Worm (Caenorhabditis elegans) whole organism, midembryonic: Measurements from ENCODE around the gene epic-3.

Source experiments
- T22C8.4 ChIP-seq: fragments of 200-800 bp; sonication (Bioruptor generic); IDR thresholded peaks from 2 replicates; pipeline ENCODE4 v1.3.6; 2022; ENCODE audit warnings: missing genetic modification characterization, missing compliant biosample characterization
- cog-1 ChIP-seq: sonication (generic microtip); optimal IDR thresholded peaks from 2 replicates; lab custom pipeline; 2016; ENCODE audit warnings: missing genetic modification characterization, missing compliant biosample characterization
- flt-1 ChIP-seq: fragments of 200-800 bp; sonication (Bioruptor generic); IDR thresholded peaks from 2 replicates; pipeline ENCODE4 v1.3.6; 2022; ENCODE audit warnings: missing genetic modification characterization, missing compliant biosample characterization
- klf-2 ChIP-seq: fragments of 200-800 bp; sonication (Bioruptor generic); conservative IDR thresholded peaks from 2 replicates; pipeline ENCODE4 v1.3.6; 2022; ENCODE audit warnings: missing genetic modification reagents, missing genetic modification characterization, missing compliant biosample characterization
- med-1 ChIP-seq: sonication (generic microtip); optimal IDR thresholded peaks from 2 replicates; lab custom pipeline; 2017; ENCODE audit warnings: missing genetic modification characterization, mild to moderate bottlenecking, missing compliant biosample characterization, antibody characterized with exemption, missing genetic modification reagents; ENCODE audit not compliant: insufficient read depth
- ref-1 ChIP-seq: fragments of 200-800 bp; sonication (Bioruptor generic); conservative IDR thresholded peaks from 2 replicates; pipeline ENCODE4 v1.3.6; 2022; ENCODE audit warnings: missing genetic modification reagents, missing genetic modification characterization, missing compliant biosample characterization
- tab-1 ChIP-seq: fragments of 200-800 bp; sonication (Bioruptor generic); IDR thresholded peaks from 2 replicates; pipeline ENCODE4 v1.3.6; 2022; ENCODE audit warnings: missing genetic modification characterization, missing compliant biosample characterization
- ztf-23 ChIP-seq: fragments of 200-800 bp; sonication (Bioruptor generic); IDR thresholded peaks from 2 replicates; pipeline ENCODE4 v1.3.6; 2022; ENCODE audit warnings: missing genetic modification reagents, missing genetic modification characterization, missing compliant biosample characterization
- ztf-29 ChIP-seq: fragments of 200-800 bp; sonication (Bioruptor generic); IDR thresholded peaks from 2 replicates; pipeline ENCODE4 v1.3.6; 2022; ENCODE audit warnings: missing genetic modification reagents, missing genetic modification characterization, missing compliant biosample characterization

DNA sequence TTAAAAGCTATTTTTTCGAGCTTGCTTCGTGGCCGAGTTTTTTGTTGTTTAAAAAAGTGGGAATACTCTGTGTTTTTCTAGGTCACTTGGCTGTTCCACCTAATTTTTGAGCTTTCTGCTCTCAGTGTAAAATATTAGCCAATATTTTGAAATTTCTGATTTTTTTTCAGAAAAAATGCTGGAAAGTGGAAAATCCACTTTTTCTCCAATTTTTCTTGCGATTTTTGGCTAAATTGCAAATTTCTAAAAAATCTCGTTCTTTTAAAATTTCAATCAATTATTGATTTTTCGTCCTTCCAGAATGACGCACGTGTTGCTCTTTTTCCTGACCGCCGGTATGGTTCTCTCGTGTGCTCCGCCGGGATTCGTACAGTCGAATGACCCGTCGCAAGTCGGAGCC lies 17.2 kb downstream of the epic-3 start, which contains the start of gene K08D12.4:
- TF ChIP-seq flt-1 (GFP tag; lab: Robert Waterston, UW) (no peak), ref-1 (no peak), klf-2 (GFP tag; lab: Robert Waterston, UW) (no peak), ztf-23 (no peak), med-1 (no peak), tab-1 (GFP tag; lab: Robert Waterston, UW) (no peak), T22C8.4 (GFP tag; lab: Robert Waterston, UW) (peak; percentile 42; the same call in 1 of the 2 replicates), ztf-29 (no peak), cog-1 (tag; lab: Kevin White, UChicago) (no peak)
